Worm (Caenorhabditis elegans): Measurements from ENCODE around the gene C31H1.1.

- TF ChIP-seq nhr-90 (tag; optimal IDR thresholded peaks at IDR 0.05; ENCODE audit: poor library complexity) (no peak), efl-1 (optimal IDR thresholded peaks at IDR 0.05) (no peak), efl-1 (GFP tag; optimal IDR thresholded peaks at IDR 0.05 in 1 of 2) (no peak), unc-130 (tag; optimal IDR thresholded peaks at IDR 0.05) (no peak)
Observed at ce11 chrIV:5824493-5824892, 27.2 kb downstream of the C31H1.1 start, which contains the start of gene egal-1.

Data from whole organism, L1 larva.